Worm (Caenorhabditis elegans): Measurements from ENCODE around the gene spin-4.

ce11 chrIII:12713862-12714261, 25.7 kb downstream of the spin-4 start:
- TF ChIP-seq him-1 (tag; optimal IDR thresholded peaks at IDR 0.05) (no peak), dao-5 (tag; optimal IDR thresholded peaks at IDR 0.05) (no peak)

Measured in whole organism, L4/young adult.